Worm (Caenorhabditis elegans): Measurements from ENCODE around the gene F15G9.1.

F15G9.1 gene

ce11 chrX:9702790-9703189, 3.4 kb upstream of the F15G9.1 start:
- TF ChIP-seq sea-2 (GFP tag; optimal IDR thresholded peaks at IDR 0.05) (no peak), lin-39 (tag; optimal IDR thresholded peaks at IDR 0.05) (peak; percentile 64)

- no peak for TF ChIP-seq nhr-11 (tag; optimal IDR thresholded peaks at IDR 0.05)
- TF ChIP-seq pha-4 (tag; optimal IDR thresholded peaks at IDR 0.05), result peak; percentile 32
- no peak for TF ChIP-seq egl-5 (tag; optimal IDR thresholded peaks at IDR 0.05)
- peak; percentile 67 for TF ChIP-seq fkh-10 (GFP tag; optimal IDR thresholded peaks at IDR 0.05)
- no peak for TF ChIP-seq egl-27 (tag; optimal IDR thresholded peaks at IDR 0.05)
- peak; percentile 73 for TF ChIP-seq lin-39 (tag; optimal IDR thresholded peaks at IDR 0.05)
- no peak for TF ChIP-seq mdl-1 (tag; optimal IDR thresholded peaks at IDR 0.05)
- peak; percentile 26 for TF ChIP-seq elt-2 (tag; optimal IDR thresholded peaks at IDR 0.05)
Observed at ce11 chrX:9705257-9706035, 738 bp upstream of the F15G9.1 start.

- TF ChIP-seq elt-1 (tag; optimal IDR thresholded peaks at IDR 0.05) (no peak), nhr-76 (tag; optimal IDR thresholded peaks at IDR 0.05) (no peak), nhr-67 (tag; optimal IDR thresholded peaks at IDR 0.05) (no peak), elt-3 (tag; optimal IDR thresholded peaks at IDR 0.05) (no peak), ceh-16 (tag; optimal IDR thresholded peaks at IDR 0.05) (no peak), skn-1 (tag; optimal IDR thresholded peaks at IDR 0.05) (no peak), ceh-82 (tag; optimal IDR thresholded peaks at IDR 0.05) (no peak), pqm-1 (tag; optimal IDR thresholded peaks at IDR 0.05) (no peak), lin-15B (tag; optimal IDR thresholded peaks at IDR 0.05) (no peak), nhr-237 (tag; optimal IDR thresholded peaks at IDR 0.05) (no peak), nhr-25 (tag; optimal IDR thresholded peaks at IDR 0.05) (no peak), nhr-11 (tag; optimal IDR thresholded peaks at IDR 0.05) (no peak), nhr-12 (tag; optimal IDR thresholded peaks at IDR 0.05) (no peak), snpc-4 (tag; optimal IDR thresholded peaks at IDR 0.05) (no peak), fkh-2 (tag; optimal IDR thresholded peaks at IDR 0.05) (no peak), ceh-28 (tag; optimal IDR thresholded peaks at IDR 0.05) (no peak), aly-2 (tag; optimal IDR thresholded peaks at IDR 0.05) (no peak), nhr-43 (tag; optimal IDR thresholded peaks at IDR 0.05; ENCODE audit: poor library complexity, severe bottlenecking) (no peak)
Observed at ce11 chrX:9709462-9709861, 3.3 kb downstream of the F15G9.1 start, which contains the start of gene F15G9.6. F15G9.6 (plus strand) TSS chrX:9709762.

ce11 chrX:9713613-9714012, 7.4 kb downstream of the F15G9.1 start, which contains the start of gene F15G9.2:
F15G9.2 (minus strand) TSS chrX:9713713.
- TF ChIP-seq egl-5 (tag; optimal IDR thresholded peaks at IDR 0.05), result no peak
- no peak for TF ChIP-seq nhr-77 (tag; optimal IDR thresholded peaks at IDR 0.05)
- no peak for TF ChIP-seq skn-1 (tag; optimal IDR thresholded peaks at IDR 0.05)
- TF ChIP-seq nhr-23 (tag; optimal IDR thresholded peaks at IDR 0.05), result no peak
- no peak for TF ChIP-seq ztf-11 (tag; optimal IDR thresholded peaks at IDR 0.05)
- no peak for TF ChIP-seq pha-4 (tag; optimal IDR thresholded peaks at IDR 0.05)
- no peak for TF ChIP-seq sea-2 (GFP tag; optimal IDR thresholded peaks at IDR 0.05)
- no peak for TF ChIP-seq nhr-76 (tag; optimal IDR thresholded peaks at IDR 0.05)
- no peak for TF ChIP-seq unc-39 (tag; optimal IDR thresholded peaks at IDR 0.05)
- no peak for TF ChIP-seq ceh-82 (tag; optimal IDR thresholded peaks at IDR 0.05)
- no peak for TF ChIP-seq R02D3.7 (tag; optimal IDR thresholded peaks at IDR 0.05)
- no peak for TF ChIP-seq nhr-12 (tag; optimal IDR thresholded peaks at IDR 0.05)

DNA sequence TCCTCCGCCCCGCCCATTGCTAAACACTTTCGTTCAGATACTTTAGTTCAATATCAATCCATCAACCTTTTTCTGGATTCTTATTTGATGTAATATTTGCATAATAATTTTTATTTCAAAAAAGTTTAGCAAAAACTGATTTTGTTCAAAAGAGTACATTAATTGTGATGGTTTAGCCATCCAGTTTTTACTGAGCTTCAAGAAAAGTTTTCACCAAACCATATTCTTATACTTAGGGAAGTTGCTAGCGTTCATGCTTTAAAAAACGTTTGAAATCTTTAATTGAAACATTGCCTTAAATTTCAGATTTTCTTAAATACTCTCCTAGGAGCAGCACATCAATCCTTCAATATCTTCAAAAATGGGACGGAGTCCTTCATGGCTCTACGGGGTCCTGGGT, 11.1 kb downstream of the F15G9.1 start, which contains the start of gene him-4:
Gene him-4 (plus strand): TSS at position 301 of the 400 bp plus-strand sequence.
- no peak for TF ChIP-seq mdl-1 (tag; optimal IDR thresholded peaks at IDR 0.05)
- no peak for TF ChIP-seq fos-1 (tag; optimal IDR thresholded peaks at IDR 0.05)
- no peak for TF ChIP-seq daf-12 (tag; optimal IDR thresholded peaks at IDR 0.05)
- TF ChIP-seq nhr-77 (tag; optimal IDR thresholded peaks at IDR 0.05), result no peak
- TF ChIP-seq nhr-237 (tag; optimal IDR thresholded peaks at IDR 0.05), result no peak
- no peak for TF ChIP-seq nhr-43 (tag; optimal IDR thresholded peaks at IDR 0.05; ENCODE audit: poor library complexity, severe bottlenecking)
- no peak for TF ChIP-seq nhr-76 (tag; optimal IDR thresholded peaks at IDR 0.05)
- no peak for TF ChIP-seq egl-5 (tag; optimal IDR thresholded peaks at IDR 0.05)
